Worm (Caenorhabditis elegans) whole organism, L4/young adult: ENCODE data around the gene tbx-7.

Experiments
- dao-5 ChIP-seq: sonication (generic microtip); optimal IDR thresholded peaks from 2 replicates; lab custom pipeline; 2016; ENCODE audit warnings: missing genotype, missing genetic modification characterization, moderate library complexity, missing compliant biosample characterization
- him-1 ChIP-seq: sonication (generic microtip); optimal IDR thresholded peaks from 2 replicates; lab custom pipeline; 2016; ENCODE audit warnings: missing genotype, missing genetic modification reagents, missing genetic modification characterization, missing compliant biosample characterization

- TF ChIP-seq him-1 (tag; lab: Kevin White, UChicago) (no peak), dao-5 (tag; lab: Kevin White, UChicago) (no peak)
These were observed 38.2 kb downstream of the tbx-7 start for ce11 chrIII:5990090-5990489.
